Fruit fly (Drosophila melanogaster): ENCODE measurements around the gene Naa30A.
A peak's percentile ranks its signal among the peaks of the same experiment; 100 is the strongest.

- TF ChIP-seq CG8478 (optimal IDR thresholded peaks at IDR 0.05) (no peak), CTCF (optimal IDR thresholded peaks at IDR 0.05) (peak; percentile 71 to 73)
These were observed 19.7 kb upstream of the Naa30A start, which contains the start of gene DAAM for dm6 chrX:1322214-1322613.

All from S2 (cell line).